Worm (Caenorhabditis elegans) whole organism, late embryonic: ENCODE results near the gene C54D10.13.

Experiments
- C08G9.2 ChIP-seq: sonication (generic microtip); optimal IDR thresholded peaks from 2 replicates; lab custom pipeline; 2016; ENCODE audit warnings: mild to moderate bottlenecking, missing genetic modification characterization, moderate library complexity, missing compliant biosample characterization
- C38D4.7 ChIP-seq: fragments of 200-800 bp; sonication (Bioruptor generic); optimal IDR thresholded peaks from 2 replicates; lab custom pipeline; 2018; ENCODE audit warnings: mild to moderate bottlenecking, missing genetic modification characterization, moderate library complexity, missing compliant biosample characterization
- F13H6.1 ChIP-seq: sonication (generic microtip); optimal IDR thresholded peaks from 2 replicates; lab custom pipeline; 2016; ENCODE audit warnings: missing genetic modification characterization, missing compliant biosample characterization
- K09A11.1 ChIP-seq: sonication (generic microtip); optimal IDR thresholded peaks from 2 replicates; lab custom pipeline; 2017; ENCODE audit warnings: antibody characterized with exemption, mild to moderate bottlenecking, missing genetic modification characterization, missing compliant biosample characterization; ENCODE audit not compliant: insufficient read depth
- ceh-14 ChIP-seq: sonication (generic microtip); optimal IDR thresholded peaks from 2 replicates; lab custom pipeline; 2016; ENCODE audit warnings: missing genotype, missing genetic modification characterization, missing compliant biosample characterization
- ceh-18 ChIP-seq: sonication (generic microtip); optimal IDR thresholded peaks from 2 replicates; lab custom pipeline; 2016; ENCODE audit warnings: missing genetic modification characterization, missing compliant biosample characterization
- ceh-30 ChIP-seq: fragments of 150-350 bp; optimal IDR thresholded peaks from 2 replicates; lab custom pipeline; 2014; ENCODE audit warnings: missing biosample characterization, missing genetic modification characterization
- ceh-31 ChIP-seq: sonication (generic microtip); optimal IDR thresholded peaks from 2 replicates; lab custom pipeline; 2016; ENCODE audit warnings: missing genetic modification characterization, missing compliant biosample characterization
- ceh-34 ChIP-seq: sonication (generic microtip); optimal IDR thresholded peaks from 2 replicates; lab custom pipeline; 2016; ENCODE audit warnings: mild to moderate bottlenecking, missing genetic modification characterization, missing compliant biosample characterization
- ceh-45 ChIP-seq: fragments of 200-800 bp; sonication (Bioruptor generic); IDR thresholded peaks from 2 replicates; pipeline ENCODE4 v1.3.6; 2022; ENCODE audit warnings: missing genetic modification reagents, missing genetic modification characterization, missing compliant biosample characterization
- ceh-48 ChIP-seq: sonication (generic microtip); optimal IDR thresholded peaks from 2 replicates; lab custom pipeline; 2016; ENCODE audit warnings: missing genetic modification characterization, inconsistent platforms, missing compliant biosample characterization
- ceh-6 ChIP-seq: fragments of 200-800 bp; sonication (Bioruptor generic); optimal IDR thresholded peaks from 2 replicates; lab custom pipeline; 2018; ENCODE audit warnings: mild to moderate bottlenecking, missing genetic modification characterization, missing compliant biosample characterization
- dve-1 ChIP-seq: sonication (generic microtip); optimal IDR thresholded peaks from 2 replicates; lab custom pipeline; 2017; ENCODE audit warnings: antibody characterized with exemption, mild to moderate bottlenecking, missing genetic modification characterization, missing compliant biosample characterization
- elt-2 ChIP-seq: sonication (generic microtip); optimal IDR thresholded peaks from 2 replicates; lab custom pipeline; 2016; ENCODE audit warnings: missing genetic modification reagents, missing genetic modification characterization, missing compliant biosample characterization
- ets-4 ChIP-seq: sonication (generic microtip); optimal IDR thresholded peaks from 2 replicates; lab custom pipeline; 2016; ENCODE audit warnings: missing genetic modification characterization, missing compliant biosample characterization
- fax-1 ChIP-seq: sonication (generic microtip); optimal IDR thresholded peaks from 2 replicates; lab custom pipeline; 2016; ENCODE audit warnings: missing genotype, missing genetic modification characterization, missing compliant biosample characterization
- fkh-10 ChIP-seq: fragments of 150-350 bp; optimal IDR thresholded peaks from 2 replicates; lab custom pipeline; 2014; ENCODE audit warnings: missing biosample characterization, missing genetic modification reagents, missing genetic modification characterization
- hlh-6 ChIP-seq: sonication (generic microtip); optimal IDR thresholded peaks from 2 replicates; lab custom pipeline; 2016; ENCODE audit warnings: missing genotype, missing genetic modification characterization, missing compliant biosample characterization
- lim-6 ChIP-seq: sonication (generic microtip); optimal IDR thresholded peaks from 2 replicates; lab custom pipeline; 2016; ENCODE audit warnings: missing genetic modification characterization, missing compliant biosample characterization
- lin-11 ChIP-seq: fragments of 200-800 bp; sonication (Bioruptor generic); optimal IDR thresholded peaks from 2 replicates; lab custom pipeline; 2018; ENCODE audit warnings: mild to moderate bottlenecking, missing genetic modification characterization, missing compliant biosample characterization
- madf-2 ChIP-seq: sonication (generic microtip); optimal IDR thresholded peaks from 2 replicates; lab custom pipeline; 2017; ENCODE audit warnings: missing genetic modification characterization, missing compliant biosample characterization
- nfya-1 ChIP-seq: sonication (generic microtip); optimal IDR thresholded peaks from 2 replicates; lab custom pipeline; 2017; ENCODE audit warnings: missing genetic modification characterization, mild to moderate bottlenecking, missing compliant biosample characterization, antibody characterized with exemption, moderate library complexity
- odd-2 ChIP-seq: sonication (generic microtip); optimal IDR thresholded peaks from 2 replicates; lab custom pipeline; 2017; ENCODE audit warnings: antibody characterized with exemption, mild to moderate bottlenecking, missing genetic modification characterization, missing compliant biosample characterization
- pag-3 ChIP-seq: sonication (generic microtip); optimal IDR thresholded peaks from 2 replicates; lab custom pipeline; 2016; ENCODE audit warnings: missing compliant biosample characterization, missing genetic modification characterization, borderline replicate concordance
- pha-4 ChIP-seq: fragments of 150-350 bp; optimal IDR thresholded peaks from 2 replicates; lab custom pipeline; 2018; ENCODE audit warnings: missing biosample characterization, missing genetic modification reagents, missing genetic modification characterization
- ref-2 ChIP-seq: sonication (generic microtip); optimal IDR thresholded peaks from 2 replicates; lab custom pipeline; 2016; ENCODE audit warnings: missing genetic modification characterization, missing compliant biosample characterization
- rnt-1 ChIP-seq: sonication (generic microtip); optimal IDR thresholded peaks from 2 replicates; lab custom pipeline; 2016; ENCODE audit warnings: missing genetic modification characterization, missing compliant biosample characterization
- sdc-2 ChIP-seq: sonication (generic microtip); optimal IDR thresholded peaks from 2 replicates; lab custom pipeline; 2016; ENCODE audit warnings: missing genotype, missing genetic modification characterization, missing compliant biosample characterization
- sox-2 ChIP-seq: fragments of 200-800 bp; sonication (Bioruptor generic); IDR thresholded peaks from 2 replicates; pipeline ENCODE4 v1.3.6; 2022; ENCODE audit warnings: missing genetic modification reagents, missing genetic modification characterization, missing compliant biosample characterization
- syd-9 ChIP-seq: sonication (generic microtip); optimal IDR thresholded peaks from 2 replicates; lab custom pipeline; 2016; ENCODE audit warnings: mild to moderate bottlenecking, missing genetic modification characterization, moderate library complexity, missing compliant biosample characterization
- tbx-2 ChIP-seq: sonication (generic microtip); optimal IDR thresholded peaks from 2 replicates; lab custom pipeline; 2016; ENCODE audit warnings: missing genetic modification characterization, missing compliant biosample characterization
- tbx-7 ChIP-seq: sonication (generic microtip); optimal IDR thresholded peaks from 2 replicates; lab custom pipeline; 2016; ENCODE audit warnings: missing genotype, missing genetic modification characterization, missing compliant biosample characterization
- unc-3 ChIP-seq, 2 experiments: fragments of 200-800 bp in 1 of 2; sonication (Bioruptor generic) in 1 of 2; sonication (generic microtip) in 1 of 2; conservative IDR thresholded peaks in 1 of 2; optimal IDR thresholded peaks in 1 of 2; 2 replicates each; pipeline versions ENCODE4 v1.3.6 to Lab custom; 2016 to 2022; ENCODE audit warnings: missing compliant biosample characterization in 2 of 2, missing genetic modification characterization in 2 of 2, missing genetic modification reagents in 1 of 2
- unc-42 ChIP-seq: sonication (generic microtip); optimal IDR thresholded peaks from 2 replicates; lab custom pipeline; 2016; ENCODE audit warnings: missing genotype, missing genetic modification characterization, missing compliant biosample characterization
- unc-55 ChIP-seq: sonication (generic microtip); optimal IDR thresholded peaks from 2 replicates; lab custom pipeline; 2017; ENCODE audit warnings: missing biosample characterization, missing genetic modification reagents, missing genetic modification characterization
- unc-86 ChIP-seq: sonication (generic microtip); optimal IDR thresholded peaks from 2 replicates; lab custom pipeline; 2016; ENCODE audit warnings: missing genetic modification characterization, missing compliant biosample characterization

The C54D10.13 gene

ce11 chrV:12466653-12467052 lies 34.6 kb upstream of the C54D10.13 start:
- no peak for TF ChIP-seq C08G9.2 (tag; lab: Kevin White, UChicago)
- no peak for TF ChIP-seq unc-55
- no peak for TF ChIP-seq lin-11 (tag; lab: Kevin White, UChicago)
- no peak for TF ChIP-seq pha-4 (tag; lab: Kevin White, UChicago)

ce11 chrV:12465399-12465798 lies 33.3 kb upstream of the C54D10.13 start:
- TF ChIP-seq fkh-10 (GFP tag; lab: Kevin White, UChicago) (peak; percentile 3), unc-86 (tag; lab: Kevin White, UChicago) (no peak), K09A11.1 (tag; lab: Kevin White, UChicago) (peak; percentile 13), tbx-2 (peak; percentile 83), syd-9 (tag; lab: Kevin White, UChicago) (peak; percentile 74), unc-55 (peak; percentile 90), fax-1 (peak; percentile 23), ceh-30 (tag; lab: Kevin White, UChicago) (peak; percentile 29), nfya-1 (tag; lab: Kevin White, UChicago) (peak; percentile 75), unc-42 (peak; percentile 92), ref-2 (tag; lab: Kevin White, UChicago) (peak; percentile 67), odd-2 (tag; lab: Kevin White, UChicago) (no peak), rnt-1 (peak; percentile 65), madf-2 (tag; lab: Kevin White, UChicago) (peak; percentile 44), unc-3 (GFP tag; conservative IDR thresholded peaks at IDR 0.05; lab: Robert Waterston, UW) (no peak), unc-3 (tag; optimal IDR thresholded peaks at IDR 0.05; lab: Kevin White, UChicago) (peak; percentile 81), ceh-48 (tag; lab: Kevin White, UChicago) (peak; percentile 92), ceh-14 (tag; lab: Kevin White, UChicago) (peak; percentile 88), ceh-6 (no peak), ceh-34 (tag; lab: Kevin White, UChicago) (peak; percentile 79), ceh-18 (tag; lab: Kevin White, UChicago) (peak; percentile 91), ceh-31 (tag; lab: Kevin White, UChicago) (peak; percentile 88), tbx-7 (tag; lab: Kevin White, UChicago) (no peak), C38D4.7 (GFP tag; lab: Kevin White, UChicago) (no peak), F13H6.1 (tag; lab: Kevin White, UChicago) (peak; percentile 43), hlh-6 (tag; lab: Kevin White, UChicago) (no peak), lim-6 (tag; lab: Kevin White, UChicago) (no peak), sox-2 (peak; percentile 38; the same call in 1 of the 2 replicates), pag-3 (peak; percentile 37)

- TF ChIP-seq ets-4 (no peak), dve-1 (tag; lab: Kevin White, UChicago) (no peak)
Observed at ce11 chrV:12462908-12463307, 30.8 kb upstream of the C54D10.13 start, which contains the start of gene egl-10. Gene egl-10 (minus strand): TSS chrV:12463008.

ce11 chrV:12460583-12460982 lies 28.5 kb upstream of the C54D10.13 start:
- TF ChIP-seq elt-2 (tag; lab: Kevin White, UChicago): no peak
- TF ChIP-seq tbx-7 (tag; lab: Kevin White, UChicago): no peak
- no peak for TF ChIP-seq ceh-18 (tag; lab: Kevin White, UChicago)
- TF ChIP-seq tbx-2: no peak
- TF ChIP-seq sdc-2 (tag; lab: Kevin White, UChicago): no peak
- TF ChIP-seq ceh-45 (GFP tag; lab: Robert Waterston, UW): no peak
- no peak for TF ChIP-seq ceh-30 (tag; lab: Kevin White, UChicago)
